Fruit fly (Drosophila melanogaster): ENCODE data around the gene Arp5.

The Arp5 gene

dm6 chr3R:18188702-18189125 lies 3.4 kb downstream of the Arp5 start, which contains the start of the genes CG12321 and MED17 (continued):
- TF ChIP-seq dimm (GFP tag; IDR thresholded peaks at IDR 0.05), result peak; percentile 54; the same call in 1 of the 2 replicates
- TF ChIP-seq CG15073 (GFP tag; optimal IDR thresholded peaks at IDR 0.05), result peak; percentile 53
- 0 out of 3 replicates have a peak, but pooled peaks have one; percentile 51 for TF ChIP-seq otp (GFP tag; IDR thresholded peaks at IDR 0.05)
- peak; percentile 96 for TF ChIP-seq CG12659 (GFP tag; optimal IDR thresholded peaks at IDR 0.05)
- peak; percentile 93 for TF ChIP-seq sens (GFP tag)
- TF ChIP-seq Fer3 (tag; optimal IDR thresholded peaks at IDR 0.05), result peak; percentile 85
- TF ChIP-seq CG17802 (tag; optimal IDR thresholded peaks at IDR 0.05), result peak; percentile 52
- peak; percentile 86 for TF ChIP-seq CG7839 (tag; optimal IDR thresholded peaks at IDR 0.05)
- TF ChIP-seq stc (GFP tag; IDR thresholded peaks at IDR 0.05), result peak; percentile 65
- no peak for TF ChIP-seq vnd (GFP tag; IDR thresholded peaks at IDR 0.05; ENCODE audit: partially characterized antibody)
- TF ChIP-seq gfzf (GFP tag; optimal IDR thresholded peaks at IDR 0.05), result no peak
- peak; percentile 76; the same call in 2 of the 3 replicates for TF ChIP-seq CG3726 (GFP tag; IDR thresholded peaks at IDR 0.05)
- no peak for TF ChIP-seq p53 (GFP tag; optimal IDR thresholded peaks at IDR 0.05)
- TF ChIP-seq PHDP (tag; optimal IDR thresholded peaks at IDR 0.05), result peak; percentile 88
- peak; percentile 41 for TF ChIP-seq ab (GFP tag; optimal IDR thresholded peaks at IDR 0.05)
- peak; percentile 45 for TF ChIP-seq Sry-β (GFP tag; optimal IDR thresholded peaks at IDR 0.05)
- no peak for TF ChIP-seq sima (GFP tag; optimal IDR thresholded peaks at IDR 0.05)
- peak; percentile 85 for TF ChIP-seq fd3F (GFP tag; optimal IDR thresholded peaks at IDR 0.05)
- TF ChIP-seq Hr51 (GFP tag; optimal IDR thresholded peaks at IDR 0.05), result peak; percentile 74 to 91
- peak; percentile 85 for TF ChIP-seq ase (GFP tag; IDR thresholded peaks at IDR 0.05)
- peak; percentile 92 for TF ChIP-seq CG10209 (GFP tag; optimal IDR thresholded peaks at IDR 0.05)
- no peak for TF ChIP-seq CG42726 (GFP tag; IDR thresholded peaks at IDR 0.05; ENCODE audit: partially characterized antibody)
- TF ChIP-seq CG8388 (GFP tag; optimal IDR thresholded peaks at IDR 0.05), result peak; percentile 80
- peak; percentile 47 for TF ChIP-seq CG33213 (GFP tag; optimal IDR thresholded peaks at IDR 0.05)
- peak; percentile 79 for TF ChIP-seq zfh2 (GFP tag; optimal IDR thresholded peaks at IDR 0.05)
- peak in 1 of 2 experiments; percentile 53 for TF ChIP-seq crp (GFP tag; optimal IDR thresholded peaks at IDR 0.05)
- no peak for TF ChIP-seq MTF-1 (GFP tag; optimal IDR thresholded peaks at IDR 0.05; ENCODE audit: borderline replicate concordance)
- no peak for TF ChIP-seq slp2 (GFP tag; optimal IDR thresholded peaks at IDR 0.05)
- TF ChIP-seq CG12744 (GFP tag; optimal IDR thresholded peaks at IDR 0.05), result peak; percentile 49
- peak; percentile 58 for TF ChIP-seq vfl (GFP tag; optimal IDR thresholded peaks at IDR 0.05)
- TF ChIP-seq CG10462 (GFP tag; optimal IDR thresholded peaks at IDR 0.05), result peak; percentile 76
- TF ChIP-seq CG5245 (GFP tag; optimal IDR thresholded peaks at IDR 0.05), result peak; percentile 74
- TF ChIP-seq CG11696 (GFP tag; IDR thresholded peaks at IDR 0.05), result peak; percentile 54; the same call in 1 of the 2 replicates
- TF ChIP-seq NC2α (GFP tag; optimal IDR thresholded peaks at IDR 0.05), result no peak
- no peak for TF ChIP-seq Tbp (GFP tag; optimal IDR thresholded peaks at IDR 0.05)
- peak; percentile 90 for TF ChIP-seq al (GFP tag; IDR thresholded peaks at IDR 0.05)
- peak; percentile 86 for TF ChIP-seq CG9817 (tag; optimal IDR thresholded peaks at IDR 0.05)
- peak; percentile 82 for TF ChIP-seq CG16779 (GFP tag; IDR thresholded peaks at IDR 0.05)
- peak; percentile 70 for TF ChIP-seq CG6254 (GFP tag; optimal IDR thresholded peaks at IDR 0.05)
- peak; percentile 5 for TF ChIP-seq Sin3A (optimal IDR thresholded peaks at IDR 0.05)
- peak; percentile 91 for TF ChIP-seq az2 (GFP tag; optimal IDR thresholded peaks at IDR 0.05)
- peak; percentile 87 for TF ChIP-seq CG10654 (GFP tag; optimal IDR thresholded peaks at IDR 0.05)
- TF ChIP-seq wdn (GFP tag; IDR thresholded peaks at IDR 0.05), result peak; percentile 80
- TF ChIP-seq CG1602 (GFP tag; optimal IDR thresholded peaks at IDR 0.05), result peak; percentile 94
- TF ChIP-seq CG10431 (GFP tag; optimal IDR thresholded peaks at IDR 0.05), result peak; percentile 51
- no peak for TF ChIP-seq Hr78 (GFP tag; optimal IDR thresholded peaks at IDR 0.05)
- no peak for TF ChIP-seq nau (GFP tag; optimal IDR thresholded peaks at IDR 0.05)
- peak; percentile 62; the same call in 1 of the 2 replicates for TF ChIP-seq GATAe (GFP tag; conservative IDR thresholded peaks at IDR 0.05)
- TF ChIP-seq Optix (GFP tag; IDR thresholded peaks at IDR 0.05), result peak; percentile 57; the same call in 1 of the 3 replicates
- peak; percentile 82 for TF ChIP-seq Atf6 (GFP tag; IDR thresholded peaks at IDR 0.05)
